Worm (Caenorhabditis elegans) whole organism, L4 larva: Measurements from ENCODE around the gene ZK105.8.

Experiments used
- D1046.2 ChIP-seq: fragments of 200-800 bp; sonication (Bioruptor generic); IDR thresholded peaks from 2 replicates; pipeline ENCODE4 v1.3.6; 2022; ENCODE audit warnings: missing genetic modification characterization, missing compliant biosample characterization
- F49E8.2 ChIP-seq: sonication (generic microtip); optimal IDR thresholded peaks from 2 replicates; lab custom pipeline; 2016; ENCODE audit warnings: missing compliant biosample characterization, mild to moderate bottlenecking, missing genetic modification characterization, borderline replicate concordance
- arid-1 ChIP-seq: fragments of 200-800 bp; sonication (Bioruptor generic); conservative IDR thresholded peaks from 2 replicates; pipeline ENCODE4 v1.3.6; 2022; ENCODE audit warnings: missing genetic modification reagents, missing genetic modification characterization, missing compliant biosample characterization
- ces-1 ChIP-seq: fragments of 150-350 bp; sonication (generic microtip); optimal IDR thresholded peaks from 4 replicates; lab custom pipeline; 2014; ENCODE audit warnings: missing biosample characterization, missing genetic modification reagents, missing genetic modification characterization
- daf-12 ChIP-seq: fragments of 150-350 bp; optimal IDR thresholded peaks from 2 replicates; lab custom pipeline; 2014; ENCODE audit warnings: missing biosample characterization, missing genetic modification reagents, missing genetic modification characterization
- dmd-9 ChIP-seq: fragments of 200-800 bp; sonication (Bioruptor generic); IDR thresholded peaks from 2 replicates; pipeline ENCODE4 v1.3.6; 2022; ENCODE audit warnings: missing genetic modification reagents, missing genetic modification characterization, missing compliant biosample characterization
- dve-1 ChIP-seq: sonication (generic microtip); optimal IDR thresholded peaks from 2 replicates; lab custom pipeline; 2017; ENCODE audit warnings: antibody characterized with exemption, mild to moderate bottlenecking, missing genetic modification characterization, missing compliant biosample characterization; ENCODE audit not compliant: insufficient read depth
- mxl-3 ChIP-seq: fragments of 200-800 bp; sonication (Bioruptor generic); optimal IDR thresholded peaks from 2 replicates; lab custom pipeline; 2018; ENCODE audit warnings: mild to moderate bottlenecking, missing genetic modification characterization, missing compliant biosample characterization
- nhr-28 ChIP-seq: fragments of 150-350 bp; optimal IDR thresholded peaks from 2 replicates; lab custom pipeline; 2014; ENCODE audit warnings: missing biosample characterization, missing genetic modification characterization
- nhr-77 ChIP-seq: fragments of 150-350 bp; optimal IDR thresholded peaks from 2 replicates; lab custom pipeline; 2014; ENCODE audit warnings: missing biosample characterization, missing genetic modification characterization
- php-3 ChIP-seq: fragments of 200-800 bp; sonication (Bioruptor generic); IDR thresholded peaks from 2 replicates; pipeline ENCODE4 v1.3.6; 2022; ENCODE audit warnings: missing genetic modification reagents, missing genetic modification characterization, missing compliant biosample characterization
- unc-62 ChIP-seq, 3 experiments: fragments of 150-350 bp in 1 of 3; sonication (generic microtip); optimal IDR thresholded peaks in 2 of 3; peaks in 1 of 3; 1 replicate in 1 of 3; 2 replicates in 2 of 3; lab custom pipeline; 2014 to 2017; ENCODE audit warnings: missing biosample characterization in 3 of 3, missing genetic modification characterization in 3 of 3, missing genetic modification reagents in 3 of 3, missing genotype in 1 of 3
- zfp-2 ChIP-seq: sonication (generic microtip); optimal IDR thresholded peaks from 2 replicates; lab custom pipeline; 2016; ENCODE audit warnings: mild to moderate bottlenecking, missing genetic modification characterization, missing compliant biosample characterization

ce11 chrV:7690637-7691036, 33.7 kb upstream of the ZK105.8 start:
- TF ChIP-seq arid-1 = no peak
- TF ChIP-seq php-3 (GFP tag; lab: Robert Waterston, UW) = no peak
- no peak for TF ChIP-seq dmd-9 (GFP tag; lab: Robert Waterston, UW)
- TF ChIP-seq nhr-28 (tag; lab: Kevin White, UChicago) = no peak
- TF ChIP-seq zfp-2 (tag; lab: Kevin White, UChicago) = no peak
- TF ChIP-seq mxl-3 (GFP tag; lab: Kevin White, UChicago) = no peak
- no peak for TF ChIP-seq daf-12 (tag; lab: Kevin White, UChicago)
- no peak for TF ChIP-seq dve-1 (tag; lab: Kevin White, UChicago)
- TF ChIP-seq F49E8.2 (tag; lab: Kevin White, UChicago) = no peak
- TF ChIP-seq nhr-77 (tag; lab: Kevin White, UChicago) = no peak
- TF ChIP-seq ces-1 (GFP tag; lab: Kevin White, UChicago) = no peak
- peak in 1 of 2 experiments; percentile 90 for TF ChIP-seq unc-62 (GFP tag; optimal IDR thresholded peaks at IDR 0.05 in 1 of 2; lab: Kevin White, UChicago)
- TF ChIP-seq unc-62 (tag; optimal IDR thresholded peaks at IDR 0.05; lab: Kevin White, UChicago) = no peak
- no peak for TF ChIP-seq D1046.2 (GFP tag; lab: Robert Waterston, UW)
